Fruit fly (Drosophila melanogaster) S2 (cell line): ENCODE measurements around the gene Cyp12a4.

ENCODE experiments used
- CG8478 ChIP-seq: fragments of >200 bp; optimal IDR thresholded peaks from 2 replicates; lab custom pipeline; 2018
- CTCF ChIP-seq, 2 experiments: fragments of >200 bp; optimal IDR thresholded peaks; 2 replicates each; lab custom pipeline; 2018

Cyp12a4 gene

DNA sequence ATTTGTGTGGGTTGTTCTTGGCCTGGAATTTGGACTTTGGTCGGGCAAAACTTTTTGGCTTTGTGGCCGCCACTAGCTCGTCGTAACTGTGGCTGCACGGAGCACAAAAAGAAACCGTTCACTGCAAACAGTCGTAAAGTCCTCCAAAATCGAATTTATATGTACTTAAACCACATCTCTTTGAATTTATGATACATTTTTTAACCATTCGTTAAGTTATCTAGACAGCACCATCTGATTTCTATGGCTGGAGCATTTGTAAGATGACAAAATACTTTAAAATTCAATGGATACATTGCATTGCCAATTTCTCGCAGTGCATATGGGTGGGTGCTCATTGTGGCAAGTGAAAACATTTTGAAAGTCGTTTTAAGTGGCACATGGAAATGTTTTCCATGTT, 30.8 kb upstream of the Cyp12a4 start:
- TF ChIP-seq CG8478 (lab: Kevin White, UChicago) (no peak), CTCF (optimal IDR thresholded peaks at IDR 0.05; lab: Kevin White, UChicago) (no peak)

DNA sequence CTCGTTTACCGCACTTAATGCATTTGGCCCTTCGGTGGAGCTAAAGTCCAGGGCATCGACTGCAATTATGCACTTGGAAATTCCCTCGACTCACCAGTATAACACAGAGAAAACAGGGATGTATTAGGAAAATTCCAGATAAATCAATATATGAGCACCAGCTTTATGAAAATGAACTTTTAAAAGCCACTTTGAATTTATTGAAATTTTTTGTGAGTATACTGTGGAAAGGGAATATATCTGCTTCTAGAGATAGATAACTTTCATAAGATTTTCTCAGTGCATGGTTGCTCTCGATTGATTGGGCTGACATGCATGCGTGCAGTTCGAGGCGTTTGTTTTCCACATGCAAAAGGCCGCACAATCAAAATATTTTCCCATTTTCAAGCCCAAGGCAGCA, 29.1 kb upstream of the Cyp12a4 start:
- TF ChIP-seq CTCF (optimal IDR thresholded peaks at IDR 0.05; lab: Kevin White, UChicago) (no peak), CG8478 (lab: Kevin White, UChicago) (no peak)

DNA sequence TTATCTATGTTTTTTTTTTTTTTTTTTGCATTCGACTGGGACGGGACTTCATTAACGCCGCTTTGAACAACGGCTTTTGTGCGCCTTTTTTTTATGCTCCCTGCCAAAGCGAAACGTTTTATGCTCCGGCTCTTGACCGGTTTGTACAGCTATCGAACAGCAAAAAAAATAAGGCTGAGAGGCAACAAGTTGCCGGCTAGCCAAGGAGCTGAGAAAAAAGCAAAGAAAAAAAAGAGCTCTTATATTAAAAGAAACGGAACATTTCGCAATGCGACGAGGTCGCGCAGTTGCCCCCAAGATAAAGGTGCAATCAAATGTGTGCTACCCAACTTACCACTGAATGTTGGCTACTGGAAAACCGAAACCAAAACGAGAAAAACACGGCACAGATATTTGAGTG, 28.5 kb upstream of the Cyp12a4 start:
- no peak for TF ChIP-seq CG8478 (lab: Kevin White, UChicago)
- TF ChIP-seq CTCF (optimal IDR thresholded peaks at IDR 0.05; lab: Kevin White, UChicago) = no peak

DNA sequence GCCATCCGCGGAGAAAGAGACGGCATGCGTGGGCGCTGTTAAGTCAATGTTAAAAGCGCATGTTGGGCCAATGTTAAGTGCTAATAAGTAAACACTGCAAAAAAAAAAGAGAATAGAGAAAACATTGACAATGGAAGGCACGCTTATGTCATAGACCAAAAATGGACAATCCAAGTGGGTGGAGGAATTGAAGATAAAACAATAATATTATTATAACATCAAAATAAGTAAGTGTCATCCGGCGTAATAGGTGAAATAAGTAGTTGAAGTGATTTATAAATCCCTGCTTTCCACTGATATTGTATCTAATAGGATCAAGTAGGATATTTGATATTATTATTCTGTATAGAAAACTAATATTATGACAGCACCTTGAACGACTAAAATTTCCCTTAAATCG, 27.9 kb upstream of the Cyp12a4 start:
- no peak for TF ChIP-seq CTCF (optimal IDR thresholded peaks at IDR 0.05; lab: Kevin White, UChicago)
- TF ChIP-seq CG8478 (lab: Kevin White, UChicago) = no peak

DNA sequence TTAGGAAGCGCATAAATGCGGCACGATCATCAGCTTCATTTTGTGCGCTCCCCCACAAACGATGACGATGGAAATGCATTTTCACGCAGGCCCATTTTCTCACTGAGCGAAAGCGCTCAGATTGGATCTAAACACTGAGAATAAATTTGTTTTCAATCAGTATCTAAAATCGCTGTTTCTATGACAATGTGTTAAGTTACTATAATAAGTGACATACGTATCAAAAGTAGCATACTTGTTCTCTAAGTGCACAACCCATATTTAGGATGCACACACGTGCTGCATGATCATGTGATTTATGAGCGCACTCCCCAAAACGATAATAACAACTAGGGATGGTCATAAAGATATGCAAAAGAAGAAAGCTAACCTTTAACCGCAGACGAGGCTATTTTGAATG, 26.8 kb upstream of the Cyp12a4 start:
- no peak for TF ChIP-seq CTCF (optimal IDR thresholded peaks at IDR 0.05; lab: Kevin White, UChicago)
- TF ChIP-seq CG8478 (lab: Kevin White, UChicago) = no peak

DNA sequence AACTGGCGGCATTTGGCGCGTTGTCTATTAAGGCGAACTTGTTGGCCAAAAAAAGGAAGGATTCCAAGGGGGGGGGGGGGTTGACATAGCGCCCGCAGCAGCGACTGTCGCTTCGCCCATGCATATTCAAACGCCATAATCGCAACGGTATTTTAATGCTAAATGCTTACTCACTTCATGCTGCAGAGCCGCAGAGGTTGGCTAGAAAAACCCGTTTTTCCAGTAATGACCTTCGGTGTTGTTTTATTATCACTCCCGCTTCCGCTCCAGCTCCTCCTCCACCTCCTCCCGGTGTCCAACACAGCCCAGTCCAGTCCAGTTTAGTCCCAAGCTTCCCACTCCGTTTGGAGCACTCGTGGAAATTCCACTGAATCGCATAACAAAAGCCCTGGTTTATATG, 23.8 kb upstream of the Cyp12a4 start:
- no peak for TF ChIP-seq CG8478 (lab: Kevin White, UChicago)
- TF ChIP-seq CTCF (optimal IDR thresholded peaks at IDR 0.05; lab: Kevin White, UChicago) = no peak

DNA sequence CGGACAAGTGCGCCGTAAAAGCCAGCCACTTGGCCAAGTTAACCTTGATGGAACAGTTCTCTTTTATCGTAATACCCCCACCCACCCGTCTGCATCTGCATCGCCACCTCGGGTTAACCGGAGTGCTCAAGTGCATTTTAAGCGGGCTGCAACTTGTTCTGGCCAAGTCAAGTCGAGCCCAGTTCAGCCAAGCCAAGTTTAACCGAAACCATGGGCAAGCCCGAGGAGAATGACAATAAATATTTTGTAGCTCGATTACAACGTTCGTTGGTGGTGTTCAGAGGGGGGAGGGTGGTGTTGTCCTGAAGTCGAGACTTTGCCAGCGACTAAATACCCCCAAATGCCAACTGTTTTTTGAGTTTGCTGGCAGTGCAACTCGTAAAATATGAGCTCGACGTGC, 22.6 kb upstream of the Cyp12a4 start:
- no peak for TF ChIP-seq CG8478 (lab: Kevin White, UChicago)
- TF ChIP-seq CTCF (optimal IDR thresholded peaks at IDR 0.05; lab: Kevin White, UChicago) = no peak

DNA sequence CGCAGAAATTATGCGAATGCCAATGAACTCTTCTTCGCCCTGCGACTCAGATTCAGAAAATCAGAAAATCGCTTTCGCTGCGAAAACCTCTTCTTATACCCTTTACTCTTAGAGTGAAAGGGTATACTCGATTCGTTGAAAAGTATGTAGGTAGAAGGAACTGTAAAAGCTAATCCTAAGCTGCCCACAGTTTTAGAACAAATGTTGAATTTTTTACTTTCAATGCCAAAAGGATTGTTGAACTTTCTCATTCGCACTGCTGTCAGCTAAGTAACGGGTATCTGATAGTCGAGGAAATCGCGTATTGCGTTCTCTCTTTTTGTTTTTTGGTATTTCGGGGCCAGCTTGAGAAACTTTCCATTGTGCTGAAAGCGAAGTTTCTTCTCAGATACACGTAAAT, 21.1 kb upstream of the Cyp12a4 start:
- TF ChIP-seq CG8478 (lab: Kevin White, UChicago) = no peak
- no peak for TF ChIP-seq CTCF (optimal IDR thresholded peaks at IDR 0.05; lab: Kevin White, UChicago)

DNA sequence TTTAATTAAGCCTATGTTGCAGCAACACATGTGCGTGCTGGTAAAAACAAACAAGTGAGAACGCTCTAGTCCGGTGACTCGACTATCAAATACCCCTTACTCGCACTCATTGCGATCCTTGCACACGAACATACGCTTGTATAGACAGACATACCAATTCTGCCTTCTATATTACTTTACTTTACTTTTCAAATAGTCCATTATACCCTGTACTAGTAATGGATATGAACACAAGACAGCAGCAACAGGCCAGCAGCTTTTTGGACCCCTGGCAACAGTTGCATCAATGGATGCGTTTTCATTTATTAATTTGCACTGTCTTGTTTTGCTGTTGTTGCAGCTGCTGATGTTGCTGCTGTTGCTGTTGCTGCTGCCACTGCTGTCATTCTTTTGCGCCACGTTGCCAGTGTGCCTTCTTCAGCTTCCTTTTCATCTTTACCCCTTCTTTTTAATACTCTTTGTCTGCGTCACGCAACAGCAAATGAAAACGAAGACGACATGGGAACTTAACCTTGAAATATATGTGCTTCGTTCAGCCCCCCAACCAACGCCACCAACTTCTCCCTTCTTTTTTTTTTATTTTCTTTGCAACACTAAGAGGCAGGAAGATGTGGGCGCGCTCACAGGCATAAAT, 16.3 kb upstream of the Cyp12a4 start:
- no peak for TF ChIP-seq CG8478 (lab: Kevin White, UChicago)
- no peak for TF ChIP-seq CTCF (optimal IDR thresholded peaks at IDR 0.05; lab: Kevin White, UChicago)

DNA sequence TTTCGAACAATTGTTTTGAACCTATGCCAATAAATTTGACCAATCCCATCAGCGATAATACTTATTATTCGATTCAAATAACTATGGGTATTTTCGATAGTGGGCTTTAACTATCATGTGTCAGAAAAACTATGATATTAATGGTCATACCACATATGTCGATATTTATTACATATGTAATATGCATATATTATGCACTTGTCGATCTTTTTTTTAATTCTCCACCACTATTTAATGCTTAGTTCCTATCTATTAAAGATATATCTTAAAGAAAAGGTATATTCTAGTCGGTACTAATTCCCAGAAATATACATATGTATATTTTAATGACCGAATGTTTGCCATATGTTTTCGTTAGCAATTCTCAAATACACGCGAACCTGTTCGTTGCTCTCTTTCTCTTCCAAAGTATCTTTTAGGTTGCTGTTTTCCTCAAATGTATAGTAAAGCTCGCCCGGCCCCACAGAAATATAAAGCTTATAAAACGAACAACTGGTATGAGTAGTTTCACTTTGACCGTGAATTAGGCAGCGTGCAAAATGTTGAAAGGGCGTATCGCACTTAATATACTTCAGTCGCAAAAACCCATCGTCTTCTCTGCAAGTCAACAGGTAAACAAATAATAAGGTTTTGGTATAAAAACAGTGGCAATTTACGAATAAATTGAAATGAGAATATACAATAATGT, 2.7 kb upstream of the Cyp12a4 start, which contains the start of gene Cyp12a5:
Gene Cyp12a5 (plus strand): TSS at position 503 of the 688 bp plus-strand sequence.
- TF ChIP-seq CTCF (optimal IDR thresholded peaks at IDR 0.05; lab: Kevin White, UChicago) (no peak), CG8478 (lab: Kevin White, UChicago) (no peak)

DNA sequence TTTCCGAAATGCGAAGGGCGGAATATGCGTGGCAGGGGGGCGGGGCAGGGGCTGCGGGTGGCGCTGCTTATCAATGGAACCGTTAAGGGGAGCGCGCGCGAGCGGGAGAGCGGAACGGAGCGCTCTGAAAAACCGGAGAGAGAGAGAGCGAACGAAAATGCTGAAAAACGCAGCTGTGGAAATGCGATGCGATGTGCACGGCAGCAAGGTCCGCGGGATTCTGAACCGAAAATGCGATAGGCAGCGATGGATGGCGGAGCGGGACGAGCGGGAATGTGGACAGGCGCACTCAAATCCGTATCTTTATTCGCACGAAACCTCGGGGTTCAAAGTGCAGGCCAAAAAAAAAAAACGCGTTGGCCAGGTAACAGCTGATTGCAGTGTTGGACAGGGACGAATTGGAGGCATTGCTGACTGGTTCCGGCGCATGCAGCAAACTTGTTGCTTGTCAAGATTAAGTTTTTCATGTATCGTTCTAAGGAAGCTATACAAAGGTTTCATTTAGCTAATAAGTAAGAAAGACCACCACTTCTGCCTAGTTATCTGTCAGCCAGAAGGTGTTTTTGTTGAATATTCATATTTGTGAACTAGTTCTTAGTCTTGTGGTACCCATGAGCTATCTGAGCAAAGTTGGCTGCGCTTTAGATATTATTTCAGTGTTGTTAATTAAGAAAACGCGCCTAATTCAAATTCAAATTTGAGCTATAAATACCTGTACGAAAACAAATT, 12.7 kb downstream of the Cyp12a4 start, which contains the start of gene Ppcs:
Gene Ppcs (minus strand): TSS at position 400 of the 729 bp plus-strand sequence.
- TF ChIP-seq CG8478 (lab: Kevin White, UChicago) (no peak), CTCF (optimal IDR thresholded peaks at IDR 0.05; lab: Kevin White, UChicago) (no peak)

DNA sequence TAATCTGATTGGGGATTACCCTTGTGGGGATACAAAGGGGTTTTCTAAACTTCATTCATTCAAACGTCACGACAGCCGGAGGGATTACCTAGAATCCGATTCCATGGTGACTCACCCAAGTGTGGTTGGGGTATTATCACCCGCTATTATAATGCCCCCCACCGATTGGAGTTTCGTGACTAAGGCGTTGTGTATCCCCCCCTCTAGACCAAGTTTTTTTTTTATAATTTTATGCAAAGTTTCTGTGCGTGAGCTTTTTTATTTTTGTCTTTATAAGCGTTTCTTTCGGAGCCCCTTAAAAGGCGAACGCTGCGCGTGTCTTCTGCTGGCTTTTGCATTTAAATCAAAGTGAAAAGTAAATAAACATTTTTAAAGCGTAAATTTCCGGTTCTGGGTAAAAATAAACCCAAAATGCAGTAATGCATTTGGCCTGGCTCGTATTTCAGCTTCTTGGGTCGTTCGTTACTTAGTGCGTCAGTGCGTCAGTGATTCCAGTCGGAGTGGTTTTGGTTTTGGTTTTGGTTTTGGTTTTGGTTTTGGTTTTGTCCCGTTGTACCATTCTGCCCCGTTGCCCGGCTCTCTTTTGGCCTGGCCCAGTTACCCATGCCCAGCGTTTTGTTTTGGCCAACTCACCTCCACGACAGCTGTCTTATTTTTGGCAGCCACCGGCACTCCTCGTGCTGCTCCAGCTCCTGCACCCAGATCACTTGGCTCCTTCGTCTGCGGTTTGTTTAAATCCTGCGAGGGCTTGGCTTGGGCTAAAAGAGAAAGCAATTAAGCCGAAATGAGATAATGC, 16.1 kb downstream of the Cyp12a4 start:
- TF ChIP-seq CG8478 (lab: Kevin White, UChicago) (no peak), CTCF (optimal IDR thresholded peaks at IDR 0.05; lab: Kevin White, UChicago) (no peak)

DNA sequence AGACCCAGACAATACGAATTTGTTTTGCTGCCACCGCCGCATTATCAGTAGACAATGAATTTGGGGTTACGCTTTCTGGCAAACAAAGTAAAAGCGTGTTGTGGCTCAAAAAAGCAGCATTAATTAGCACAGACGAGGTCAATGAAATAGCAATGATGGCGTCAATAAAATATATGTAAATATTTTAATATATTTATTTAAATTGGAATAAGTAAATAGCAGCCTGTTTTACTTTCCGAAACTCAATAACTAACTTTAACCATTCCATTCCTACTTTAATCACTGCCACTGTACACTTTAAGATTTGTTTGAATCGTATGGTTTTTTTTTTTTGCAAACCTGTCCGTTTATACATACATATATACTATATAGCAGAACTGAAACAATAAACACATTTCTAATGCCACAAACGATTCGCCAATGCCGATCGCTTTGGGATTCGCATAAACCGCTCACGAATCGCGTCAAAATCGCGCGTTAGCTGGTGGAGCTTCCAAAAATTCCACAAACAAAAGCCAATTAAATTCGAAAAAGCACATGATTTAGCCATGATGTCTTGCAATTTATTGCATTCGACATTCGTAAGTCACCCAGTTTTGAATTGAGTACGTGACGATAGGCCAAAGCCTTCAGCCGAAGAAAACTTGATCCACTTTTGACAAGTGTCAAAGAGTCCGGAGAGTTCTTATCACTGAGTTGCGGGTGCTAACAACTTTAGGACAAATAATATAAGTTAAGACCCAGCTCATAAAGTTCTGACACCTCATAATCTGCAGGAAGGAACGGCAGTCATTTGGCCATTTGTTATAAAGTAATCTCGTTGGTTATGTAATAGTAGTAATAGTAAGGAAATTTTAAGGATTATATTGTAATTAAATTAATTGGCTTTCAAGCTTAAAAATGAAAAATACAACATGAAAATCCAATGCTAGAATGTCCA, 17.2 kb downstream of the Cyp12a4 start:
- no peak for TF ChIP-seq CTCF (optimal IDR thresholded peaks at IDR 0.05; lab: Kevin White, UChicago)
